Worm (Caenorhabditis elegans) whole organism, L4 larva: ENCODE results near the gene K02E11.5.
"Not testable (repeated sequence)": the region's sequence is repeated elsewhere in the genome, so short reads cannot be mapped to it uniquely, and the experiment has no call there.

Experiments used
- Y75B8A.6 ChIP-seq: fragments of 200-800 bp; sonication (Bioruptor generic); IDR thresholded peaks from 2 replicates; pipeline ENCODE4 v1.3.6; 2022; ENCODE audit warnings: missing genetic modification reagents, missing genetic modification characterization, missing compliant biosample characterization
- aha-1 ChIP-seq: fragments of 150-350 bp; peaks from one replicate; lab custom pipeline; 2014; ENCODE audit warnings: missing biosample characterization, missing genetic modification characterization
- ceh-20 ChIP-seq: fragments of 200-800 bp; sonication (Bioruptor generic); IDR thresholded peaks from 2 replicates; pipeline ENCODE4 v1.3.6; 2022; ENCODE audit warnings: missing genetic modification reagents, missing genetic modification characterization, missing compliant biosample characterization
- lin-13 ChIP-seq: fragments of 150-350 bp; optimal IDR thresholded peaks from 2 replicates; lab custom pipeline; 2014; ENCODE audit warnings: missing biosample characterization, missing genetic modification reagents, missing genetic modification characterization
- lin-38 ChIP-seq: fragments of 200-800 bp; sonication (Bioruptor generic); IDR thresholded peaks from 2 replicates; pipeline ENCODE4 v1.3.6; 2022; ENCODE audit warnings: missing genetic modification reagents, missing genetic modification characterization, missing compliant biosample characterization
- nhr-6 ChIP-seq: fragments of 150-350 bp; optimal IDR thresholded peaks from 2 replicates; lab custom pipeline; 2014; ENCODE audit warnings: missing biosample characterization, missing genetic modification characterization
- zip-11 ChIP-seq: fragments of 200-800 bp; sonication (Bioruptor generic); IDR thresholded peaks from 2 replicates; pipeline ENCODE4 v1.3.6; 2022; ENCODE audit warnings: missing genetic modification characterization, missing compliant biosample characterization

DNA sequence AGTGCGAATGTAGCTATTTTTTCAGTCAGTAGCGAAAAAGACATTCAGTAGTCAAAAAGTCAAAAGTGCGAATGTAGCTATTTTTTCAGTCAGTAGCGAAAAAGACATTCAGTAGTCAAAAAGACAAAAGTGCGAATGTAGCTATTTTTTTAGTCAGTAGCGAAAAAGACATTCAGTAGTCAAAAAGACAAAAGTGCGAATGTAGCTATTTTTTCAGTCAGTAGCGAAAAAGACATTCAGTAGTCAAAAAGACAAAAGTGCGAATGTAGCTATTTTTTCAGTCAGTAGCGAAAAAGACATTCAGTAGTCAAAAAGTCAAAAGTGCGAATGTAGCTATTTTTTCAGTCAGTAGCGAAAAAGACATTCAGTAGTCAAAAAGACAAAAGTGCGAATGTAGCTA is 46.9 kb upstream of the K02E11.5 start, which contains the start of gene T16A9.3:
- not testable (repeated sequence) for TF ChIP-seq aha-1 (tag; lab: Kevin White, UChicago); lin-13 (GFP tag; lab: Kevin White, UChicago); zip-11 (GFP tag; lab: Robert Waterston, UW); Y75B8A.6 (GFP tag; lab: Robert Waterston, UW); lin-38; ceh-20 (GFP tag; lab: Robert Waterston, UW); nhr-6 (tag; lab: Kevin White, UChicago)
